Worm (Caenorhabditis elegans) whole organism, midembryonic: ENCODE results near the gene Y59E9AL.8.

Source experiments
- T22C8.4 ChIP-seq: fragments of 200-800 bp; sonication (Bioruptor generic); IDR thresholded peaks from 2 replicates; pipeline ENCODE4 v1.3.6; 2022; ENCODE audit warnings: missing genetic modification characterization, missing compliant biosample characterization
- klf-2 ChIP-seq: fragments of 200-800 bp; sonication (Bioruptor generic); conservative IDR thresholded peaks from 2 replicates; pipeline ENCODE4 v1.3.6; 2022; ENCODE audit warnings: missing genetic modification reagents, missing genetic modification characterization, missing compliant biosample characterization
- ref-1 ChIP-seq: fragments of 200-800 bp; sonication (Bioruptor generic); conservative IDR thresholded peaks from 2 replicates; pipeline ENCODE4 v1.3.6; 2022; ENCODE audit warnings: missing genetic modification reagents, missing genetic modification characterization, missing compliant biosample characterization
- ztf-29 ChIP-seq: fragments of 200-800 bp; sonication (Bioruptor generic); IDR thresholded peaks from 2 replicates; pipeline ENCODE4 v1.3.6; 2022; ENCODE audit warnings: missing genetic modification reagents, missing genetic modification characterization, missing compliant biosample characterization

- no peak for TF ChIP-seq T22C8.4 (GFP tag; lab: Robert Waterston, UW)
- TF ChIP-seq ztf-29 (GFP tag; lab: Robert Waterston, UW) = no peak
- TF ChIP-seq klf-2 = no peak
- TF ChIP-seq ref-1 (GFP tag; lab: Robert Waterston, UW) = no peak
Measured at ce11 chrIV:5186480-5187205, 37.5 kb downstream of the Y59E9AL.8 start, which contains the start of the genes W03F8.6 and mtrf-1L.
